Worm (Caenorhabditis elegans) whole organism, L4/young adult: ENCODE data around the gene daf-7.

Source experiments
- W03F9.2 ChIP-seq: fragments of 150-350 bp; optimal IDR thresholded peaks from 2 replicates; lab custom pipeline; 2014; ENCODE audit warnings: missing biosample characterization, missing genetic modification characterization
- dao-5 ChIP-seq: sonication (generic microtip); optimal IDR thresholded peaks from 2 replicates; lab custom pipeline; 2016; ENCODE audit warnings: missing genotype, missing genetic modification characterization, moderate library complexity, missing compliant biosample characterization
- him-1 ChIP-seq: sonication (generic microtip); optimal IDR thresholded peaks from 2 replicates; lab custom pipeline; 2016; ENCODE audit warnings: missing genotype, missing genetic modification reagents, missing genetic modification characterization, missing compliant biosample characterization

daf-7 gene

ce11 chrIII:835713-836278 lies 24.2 kb downstream of the daf-7 start:
- TF ChIP-seq him-1 (tag; lab: Kevin White, UChicago) = peak; percentile 81
- TF ChIP-seq dao-5 (tag; lab: Kevin White, UChicago) = peak; percentile 60
- TF ChIP-seq W03F9.2 (tag; lab: Kevin White, UChicago) = peak; percentile 1

ce11 chrIII:839491-839890 lies 27.8 kb downstream of the daf-7 start, which contains the start of gene dos-3:
Gene dos-3, minus strand, starts transcription at chrIII:839591.
- TF ChIP-seq him-1 (tag; lab: Kevin White, UChicago) = no peak

ce11 chrIII:841177-841576 lies 29.5 kb downstream of the daf-7 start, which contains the start of gene K02F3.9:
Gene K02F3.9, minus strand, starts transcription at chrIII:841366.
- no peak for TF ChIP-seq W03F9.2 (tag; lab: Kevin White, UChicago)
- no peak for TF ChIP-seq dao-5 (tag; lab: Kevin White, UChicago)
- no peak for TF ChIP-seq him-1 (tag; lab: Kevin White, UChicago)

DNA sequence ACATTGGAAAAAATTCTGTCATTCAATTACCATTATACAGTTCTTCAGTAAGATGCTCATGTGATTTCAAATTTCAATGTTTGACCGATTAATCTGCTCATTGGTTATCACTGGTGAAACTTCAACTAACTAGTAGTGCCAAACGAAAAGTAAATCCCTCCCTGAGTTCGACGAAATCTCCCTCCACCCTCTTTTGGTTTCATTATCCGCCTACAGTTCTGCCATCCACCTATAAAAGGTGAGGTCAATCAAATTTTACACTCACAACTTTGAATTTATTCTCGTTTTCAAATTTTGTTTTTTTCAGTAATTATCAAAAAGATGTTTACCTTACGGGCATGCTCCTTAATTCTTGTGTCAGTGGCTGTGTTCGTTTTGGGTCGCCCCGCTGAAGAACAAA lies 31.0 kb downstream of the daf-7 start, which contains the start of gene far-8:
TSS of gene far-8 (plus strand) at position 301 of the 400 bp plus-strand sequence.
- TF ChIP-seq him-1 (tag; lab: Kevin White, UChicago) = no peak
- TF ChIP-seq dao-5 (tag; lab: Kevin White, UChicago) = no peak
- TF ChIP-seq W03F9.2 (tag; lab: Kevin White, UChicago) = no peak

DNA sequence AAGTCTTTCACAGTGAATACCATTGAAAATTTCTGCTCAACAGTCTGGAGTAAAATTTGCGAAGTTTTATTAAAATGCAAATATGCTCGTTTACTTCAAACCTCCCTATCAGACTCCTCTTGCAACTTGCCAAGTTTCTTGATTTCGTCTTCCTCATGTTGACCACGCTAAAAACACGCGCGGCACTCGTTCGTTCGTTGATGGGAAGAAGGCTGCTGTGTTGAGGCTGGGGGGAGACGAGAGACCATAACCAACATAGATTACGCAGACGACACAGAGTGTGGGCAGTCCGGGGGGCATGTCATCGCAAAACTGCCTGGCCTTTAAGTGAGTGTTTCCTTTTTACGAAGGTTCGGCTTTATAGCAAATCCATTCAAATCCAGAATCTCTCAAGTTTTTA lies 32.4 kb downstream of the daf-7 start:
- TF ChIP-seq him-1 (tag; lab: Kevin White, UChicago) (no peak), dao-5 (tag; lab: Kevin White, UChicago) (no peak), W03F9.2 (tag; lab: Kevin White, UChicago) (no peak)

DNA sequence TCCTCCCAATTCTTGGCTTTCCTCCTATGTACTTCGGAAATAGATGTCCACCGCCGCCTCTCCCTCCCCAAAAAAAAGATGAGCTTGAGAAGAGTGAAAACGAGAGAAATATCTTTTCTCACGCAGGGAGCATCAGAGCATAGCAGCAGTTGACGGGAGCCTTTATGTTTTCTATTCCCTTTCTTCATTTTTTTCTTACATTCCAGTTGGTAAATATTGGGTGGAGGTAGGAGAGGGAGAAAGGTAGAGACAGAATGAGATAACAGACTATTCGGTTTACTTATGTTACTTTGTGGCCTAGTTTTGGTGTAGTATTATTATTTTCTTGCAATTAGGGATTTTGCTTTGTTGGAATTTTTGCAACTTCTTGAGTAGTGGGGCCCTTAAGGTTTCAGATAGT lies 32.9 kb downstream of the daf-7 start:
- TF ChIP-seq dao-5 (tag; lab: Kevin White, UChicago) (no peak), W03F9.2 (tag; lab: Kevin White, UChicago) (no peak), him-1 (tag; lab: Kevin White, UChicago) (no peak)

- no peak for TF ChIP-seq W03F9.2 (tag; lab: Kevin White, UChicago)
- TF ChIP-seq dao-5 (tag; lab: Kevin White, UChicago) = no peak
- no peak for TF ChIP-seq him-1 (tag; lab: Kevin White, UChicago)
Measured at ce11 chrIII:845485-845884, 33.8 kb downstream of the daf-7 start, which contains the start of gene K02F3.2. Gene K02F3.2, plus strand, starts transcription at chrIII:845841.

DNA sequence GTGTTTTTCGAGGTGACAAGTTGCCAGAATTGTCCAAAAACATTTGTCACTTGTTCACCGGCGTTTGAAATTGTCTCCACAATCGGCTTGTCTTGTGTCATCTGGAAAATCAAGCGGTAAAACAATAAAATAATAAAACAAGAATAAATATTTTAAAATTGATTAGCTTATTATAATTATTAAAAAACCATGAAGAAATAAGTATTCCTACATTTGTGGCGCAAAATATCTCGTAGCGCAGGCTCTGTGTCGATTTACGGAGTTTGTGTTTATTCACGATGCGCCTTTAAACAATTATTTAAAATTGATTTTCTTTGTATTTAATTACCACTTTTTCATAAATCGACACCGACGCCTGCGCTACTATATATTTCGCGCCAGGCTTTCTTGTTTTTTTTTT lies 40.7 kb downstream of the daf-7 start, which contains the start of gene moma-1:
TSS of gene moma-1 (minus strand) at position 101 of the 400 bp plus-strand sequence.
- TF ChIP-seq W03F9.2 (tag; lab: Kevin White, UChicago) (no peak), him-1 (tag; lab: Kevin White, UChicago) (no peak), dao-5 (tag; lab: Kevin White, UChicago) (no peak)

DNA sequence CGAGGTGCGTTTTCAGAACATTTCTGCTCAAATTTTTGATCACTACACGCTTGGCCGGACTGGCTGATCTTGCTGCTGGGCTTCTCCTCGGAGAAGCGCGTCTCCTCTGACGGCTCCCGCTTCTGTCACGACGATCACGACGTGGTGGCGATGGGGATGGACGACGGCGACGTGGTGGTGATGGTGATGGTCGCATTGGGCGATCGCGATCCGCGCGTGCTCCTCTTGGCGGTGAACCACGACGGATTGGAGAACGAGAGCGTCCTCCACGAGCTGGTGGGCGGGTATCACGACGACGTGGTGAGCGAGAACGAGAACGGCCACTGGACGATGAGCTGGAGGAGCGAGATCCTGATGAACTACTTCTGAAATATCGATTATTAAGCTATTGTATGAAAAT lies 41.8 kb downstream of the daf-7 start:
- TF ChIP-seq him-1 (tag; lab: Kevin White, UChicago) (no peak), dao-5 (tag; lab: Kevin White, UChicago) (no peak), W03F9.2 (tag; lab: Kevin White, UChicago) (no peak)

ce11 chrIII:853859-854359 lies 42.3 kb downstream of the daf-7 start, which contains the start of the genes rnp-5 and tag-51:
Gene rnp-5, minus strand, starts transcription at chrIII:853909.
Gene tag-51, plus strand, starts transcription at chrIII:854221.
- TF ChIP-seq dao-5 (tag; lab: Kevin White, UChicago) (no peak), W03F9.2 (tag; lab: Kevin White, UChicago) (no peak), him-1 (tag; lab: Kevin White, UChicago) (no peak)

- TF ChIP-seq him-1 (tag; lab: Kevin White, UChicago) (no peak), W03F9.2 (tag; lab: Kevin White, UChicago) (no peak), dao-5 (tag; lab: Kevin White, UChicago) (no peak)
Measured at ce11 chrIII:856260-856659, 44.6 kb downstream of the daf-7 start, which contains the start of gene K02F3.12. Gene K02F3.12, plus strand, starts transcription at chrIII:856560.

- no peak for TF ChIP-seq dao-5 (tag; lab: Kevin White, UChicago)
- TF ChIP-seq W03F9.2 (tag; lab: Kevin White, UChicago) = no peak
- TF ChIP-seq him-1 (tag; lab: Kevin White, UChicago) = no peak
Measured at ce11 chrIII:856908-857307, 45.3 kb downstream of the daf-7 start.

ce11 chrIII:859898-860297 lies 48.3 kb downstream of the daf-7 start, which contains the start of gene exos-4.2:
Gene exos-4.2, plus strand, starts transcription at chrIII:860198.
- TF ChIP-seq him-1 (tag; lab: Kevin White, UChicago) (no peak), W03F9.2 (tag; lab: Kevin White, UChicago) (no peak), dao-5 (tag; lab: Kevin White, UChicago) (no peak)
